Worm (Caenorhabditis elegans): ENCODE data around the gene srg-44.

Gene srg-44

DNA sequence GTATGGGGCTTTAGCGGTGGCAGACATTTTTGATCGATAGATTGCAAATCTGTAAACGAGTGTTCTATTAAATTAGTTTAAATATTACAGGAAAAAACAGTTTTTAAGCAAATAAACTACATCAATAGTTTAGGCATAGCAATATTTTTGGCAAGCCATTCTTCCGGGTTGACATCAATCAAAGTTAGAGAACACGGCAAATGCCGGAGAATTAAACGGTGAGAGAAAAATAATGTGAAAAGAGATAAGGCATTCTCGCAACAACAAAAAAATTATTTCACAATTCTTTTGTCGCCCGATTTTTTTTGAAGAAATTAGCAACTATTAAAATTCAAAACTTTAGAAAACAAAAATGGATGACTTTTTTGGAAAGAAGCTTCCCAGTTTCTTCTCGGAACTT is 16.3 kb downstream of the srg-44 start, which contains the start of the genes fbxa-188 and fbxa-189:
TSS of gene fbxa-188 (minus strand) at position 51 of the 400 bp plus-strand sequence.
TSS of gene fbxa-189 (plus strand) at position 339 of the 400 bp plus-strand sequence.
- no peak for TF ChIP-seq unc-62 (GFP tag; optimal IDR thresholded peaks at IDR 0.05)

DNA sequence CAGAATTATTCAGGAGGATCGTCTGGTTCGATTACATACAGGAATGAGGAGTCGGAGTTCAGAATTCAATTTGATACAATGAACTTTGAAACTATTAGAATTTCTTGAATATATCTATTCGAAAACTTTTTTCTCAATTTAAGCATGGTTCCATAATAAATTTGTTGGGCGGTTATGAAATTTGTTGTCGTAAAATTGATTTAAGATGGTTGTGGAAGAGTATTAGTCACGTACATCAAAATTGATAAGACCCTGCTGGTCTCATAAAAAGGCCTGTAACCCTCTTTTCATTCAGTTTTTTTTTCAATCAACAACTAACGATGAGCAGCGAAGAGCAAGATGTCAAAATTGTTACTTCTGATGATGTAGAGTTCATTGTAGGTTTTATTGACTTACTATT is 19.0 kb downstream of the srg-44 start, which contains the start of gene skr-5:
TSS of gene skr-5 (plus strand) at position 301 of the 400 bp plus-strand sequence.
- no peak for TF ChIP-seq unc-62 (GFP tag; optimal IDR thresholded peaks at IDR 0.05)

DNA sequence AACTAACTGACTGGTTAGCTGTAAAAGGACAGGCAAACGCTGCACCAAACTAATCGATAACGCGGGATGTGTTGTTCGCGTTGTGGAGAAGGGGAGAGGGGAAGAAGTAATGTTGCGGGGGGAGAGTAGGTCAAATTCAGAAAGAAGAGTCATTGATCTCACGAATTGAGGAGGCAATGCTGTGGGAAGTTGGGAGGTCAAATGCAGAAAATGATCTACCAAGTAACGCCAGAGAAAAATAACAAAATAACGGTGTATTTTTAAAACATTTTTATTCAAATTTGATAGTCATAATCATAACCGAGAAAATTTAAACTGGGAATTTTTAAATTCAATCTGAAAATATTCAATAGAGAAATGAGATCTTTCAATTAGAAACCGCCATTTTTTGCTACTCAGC is 21.5 kb downstream of the srg-44 start, which contains the start of gene lsy-27:
TSS of gene lsy-27 (minus strand) at position 101 of the 400 bp plus-strand sequence.
- no peak for TF ChIP-seq unc-62 (GFP tag; optimal IDR thresholded peaks at IDR 0.05)

DNA sequence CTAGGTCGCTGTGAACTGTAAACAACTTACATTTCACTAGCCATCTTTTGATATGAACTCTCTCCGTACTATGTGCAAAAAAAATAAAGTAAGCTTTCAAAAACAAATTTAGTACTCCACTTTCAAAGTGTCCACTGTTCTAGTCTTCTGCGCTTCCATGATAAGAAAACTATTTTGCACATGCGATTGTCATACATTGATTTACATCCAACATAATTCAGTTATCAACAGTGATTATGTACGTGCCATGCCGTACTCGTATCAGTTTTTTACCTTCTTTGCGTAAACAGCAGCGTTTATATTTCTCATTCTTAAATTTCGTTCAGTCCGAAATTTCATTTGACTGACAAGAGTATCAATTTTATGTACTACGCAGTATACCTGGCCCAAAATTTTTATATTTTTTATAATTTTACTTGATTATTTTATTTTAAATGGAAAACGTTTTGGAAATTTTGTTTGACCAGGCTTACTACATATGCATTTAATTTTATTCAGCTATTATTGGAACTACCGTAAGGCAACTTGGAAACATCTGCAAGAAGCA is 24.3 kb downstream of the srg-44 start, which contains the start of the genes fbxa-134 and F47H4.2:
TSS of gene fbxa-134 (minus strand) at position 44 of the 547 bp plus-strand sequence.
TSS of gene F47H4.2 (plus strand) at position 497 of the 547 bp plus-strand sequence.
- TF ChIP-seq unc-62 (GFP tag; optimal IDR thresholded peaks at IDR 0.05): no peak

DNA sequence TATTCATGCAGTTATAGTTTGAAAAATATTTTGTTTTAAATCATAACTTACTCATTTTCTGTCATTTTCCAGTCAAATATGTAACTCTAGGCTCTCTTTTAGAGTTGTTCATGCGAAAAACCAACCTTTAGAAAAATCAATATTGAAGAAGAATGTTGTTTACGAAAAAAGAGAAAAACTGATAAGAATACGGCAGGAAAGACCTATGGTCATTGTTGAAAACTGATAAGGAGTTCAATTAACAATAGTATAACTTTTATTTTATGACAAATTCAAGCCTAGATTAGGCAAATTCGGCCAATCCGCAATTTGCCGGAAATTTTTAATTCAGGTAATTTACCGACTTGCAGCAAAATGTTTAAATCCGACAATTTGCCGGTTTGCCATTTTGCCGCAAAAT is 48.0 kb downstream of the srg-44 start, which contains the start of gene Y20C6A.1:
TSS of gene Y20C6A.1 (minus strand) at position 107 of the 400 bp plus-strand sequence.
- TF ChIP-seq unc-62 (GFP tag; optimal IDR thresholded peaks at IDR 0.05): no peak

DNA sequence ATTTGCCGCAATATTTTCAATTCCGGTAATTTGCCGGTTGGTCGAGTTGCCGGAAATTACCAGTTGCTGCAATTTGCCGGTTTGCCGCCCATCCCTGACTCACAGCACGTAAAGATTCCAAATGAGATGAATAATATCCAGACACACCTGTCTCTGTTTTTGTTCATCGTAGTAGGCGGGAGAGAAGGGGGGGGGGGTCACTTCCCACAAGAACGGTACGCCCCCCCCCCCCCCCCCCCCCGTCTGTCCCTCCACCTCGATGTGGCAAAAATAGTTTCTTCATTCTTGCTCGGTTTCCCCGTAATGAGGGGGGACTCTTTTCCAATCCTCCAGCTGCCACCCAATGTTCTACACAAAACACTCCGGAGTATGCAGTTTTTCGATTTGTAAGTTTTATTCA is 48.5 kb downstream of the srg-44 start, which contains the start of gene fbxb-7:
TSS of gene fbxb-7 (plus strand) at position 267 of the 400 bp plus-strand sequence.
- TF ChIP-seq unc-62 (GFP tag; optimal IDR thresholded peaks at IDR 0.05): no peak

DNA sequence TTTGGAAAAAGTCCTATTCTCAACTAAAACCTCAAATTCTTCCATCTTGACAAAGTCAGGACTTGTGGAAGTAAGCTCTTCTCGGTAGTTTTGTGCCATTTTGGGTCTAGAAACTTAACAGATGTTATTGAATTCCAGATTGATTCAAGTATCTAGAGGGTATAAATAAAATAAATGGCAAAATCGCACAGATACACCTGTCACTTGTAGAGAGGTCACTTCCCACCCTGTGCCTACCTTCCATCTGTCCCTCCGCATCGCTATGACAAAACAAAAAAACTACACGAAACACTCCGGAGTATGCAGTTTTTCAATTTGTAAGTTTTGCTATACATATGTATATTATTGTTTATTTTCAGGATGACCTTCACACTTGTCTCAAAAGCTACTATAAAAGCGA is 51.3 kb downstream of the srg-44 start, which contains the start of gene Y20C6A.4:
TSS of gene Y20C6A.4 (plus strand) at position 301 of the 400 bp plus-strand sequence.
- no peak for TF ChIP-seq unc-62 (GFP tag; optimal IDR thresholded peaks at IDR 0.05)
